Fruit fly (Drosophila melanogaster): ENCODE results near the gene loqs.

DNA sequence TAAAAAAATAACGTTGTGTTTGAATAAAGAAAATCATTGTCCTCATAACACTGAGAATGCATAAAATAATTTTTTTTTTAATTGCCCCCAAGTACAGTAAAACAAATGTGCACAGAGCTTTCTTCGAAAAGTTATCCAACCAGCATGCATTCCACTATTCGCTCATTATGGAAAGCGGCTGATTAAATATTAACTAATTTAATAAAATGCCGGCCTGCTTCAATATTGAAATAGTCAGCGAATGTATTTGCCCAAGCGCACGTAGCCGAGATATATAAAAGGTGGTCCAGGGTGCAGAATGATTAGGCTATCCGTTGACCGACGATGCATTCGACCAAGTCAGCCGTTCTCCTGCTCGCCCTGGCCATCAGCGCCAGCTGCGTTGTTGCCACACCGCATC lies 35.0 kb upstream of the loqs start, which contains the start of gene CG16826:
- TF ChIP-seq usp (GFP tag; optimal IDR thresholded peaks at IDR 0.05) (no peak), CG8478 (optimal IDR thresholded peaks at IDR 0.05) (no peak), psq (optimal IDR thresholded peaks at IDR 0.05) (no peak), Dll (optimal IDR thresholded peaks at IDR 0.05) (no peak), pan (optimal IDR thresholded peaks at IDR 0.05) (no peak)

Measured in whole organism.